Fruit fly (Drosophila melanogaster): ENCODE measurements around the gene CG6295.

dm6 chr3R:26982106-26982505, 24.7 kb downstream of the CG6295 start:
- TF ChIP-seq h (optimal IDR thresholded peaks at IDR 0.05), result no peak
- TF ChIP-seq ttk (optimal IDR thresholded peaks at IDR 0.05), result no peak
- no peak for TF ChIP-seq insv (optimal IDR thresholded peaks at IDR 0.05)
- TF ChIP-seq psq (optimal IDR thresholded peaks at IDR 0.05), result no peak

Data from Kc167 (cell line).